Worm (Caenorhabditis elegans) whole organism, L1 larva: ENCODE measurements around the gene srj-18.

Experiments used
- lin-39 ChIP-seq: fragments of 150-350 bp; optimal IDR thresholded peaks from 2 replicates; lab custom pipeline; 2014; ENCODE audit warnings: missing biosample characterization, missing genetic modification reagents, missing genetic modification characterization
- nhr-237 ChIP-seq: fragments of 150-350 bp; optimal IDR thresholded peaks from 2 replicates; lab custom pipeline; 2014; ENCODE audit warnings: missing biosample characterization, missing genetic modification characterization
- nhr-28 ChIP-seq: fragments of 150-350 bp; optimal IDR thresholded peaks from 2 replicates; lab custom pipeline; 2014; ENCODE audit warnings: missing biosample characterization, missing genetic modification characterization
- nhr-85 ChIP-seq: sonication (generic microtip); peaks from one replicate; lab custom pipeline; 2016; ENCODE audit warnings: missing genetic modification characterization, inconsistent platforms, missing compliant biosample characterization
- snpc-4 ChIP-seq: fragments of 150-350 bp; optimal IDR thresholded peaks from 2 replicates; lab custom pipeline; 2014; ENCODE audit warnings: missing biosample characterization, missing genetic modification characterization

ce11 chrV:2746404-2746803 lies 27.7 kb upstream of the srj-18 start:
- TF ChIP-seq nhr-85 (no peak), nhr-28 (tag; lab: Kevin White, UChicago) (no peak), nhr-237 (no peak), lin-39 (tag; lab: Kevin White, UChicago) (no peak), snpc-4 (tag; lab: Kevin White, UChicago) (no peak)
